Worm (Caenorhabditis elegans) whole organism, L3 larva: Measurements from ENCODE around the gene B0222.11.

ENCODE experiments used
- R02D3.7 ChIP-seq: fragments of 150-350 bp; optimal IDR thresholded peaks from 2 replicates; lab custom pipeline; 2014; ENCODE audit warnings: missing biosample characterization, missing genetic modification characterization
- aly-2 ChIP-seq: fragments of 150-350 bp; optimal IDR thresholded peaks from 2 replicates; lab custom pipeline; 2014; ENCODE audit warnings: missing biosample characterization, missing genetic modification characterization
- ceh-82 ChIP-seq: fragments of 150-350 bp; optimal IDR thresholded peaks from 2 replicates; lab custom pipeline; 2014; ENCODE audit warnings: missing biosample characterization, missing genetic modification characterization
- nhr-77 ChIP-seq: fragments of 150-350 bp; optimal IDR thresholded peaks from 2 replicates; lab custom pipeline; 2014; ENCODE audit warnings: missing biosample characterization, missing genetic modification characterization
- skn-1 ChIP-seq: fragments of 150-350 bp; optimal IDR thresholded peaks from 2 replicates; lab custom pipeline; 2014; ENCODE audit warnings: missing biosample characterization, missing genetic modification characterization
- snpc-4 ChIP-seq: fragments of 150-350 bp; optimal IDR thresholded peaks from 2 replicates; lab custom pipeline; 2014; ENCODE audit warnings: missing biosample characterization, missing genetic modification characterization
- unc-39 ChIP-seq: sonication (generic microtip); optimal IDR thresholded peaks from 4 replicates; lab custom pipeline; 2017; ENCODE audit warnings: missing biosample characterization, missing genetic modification characterization

DNA sequence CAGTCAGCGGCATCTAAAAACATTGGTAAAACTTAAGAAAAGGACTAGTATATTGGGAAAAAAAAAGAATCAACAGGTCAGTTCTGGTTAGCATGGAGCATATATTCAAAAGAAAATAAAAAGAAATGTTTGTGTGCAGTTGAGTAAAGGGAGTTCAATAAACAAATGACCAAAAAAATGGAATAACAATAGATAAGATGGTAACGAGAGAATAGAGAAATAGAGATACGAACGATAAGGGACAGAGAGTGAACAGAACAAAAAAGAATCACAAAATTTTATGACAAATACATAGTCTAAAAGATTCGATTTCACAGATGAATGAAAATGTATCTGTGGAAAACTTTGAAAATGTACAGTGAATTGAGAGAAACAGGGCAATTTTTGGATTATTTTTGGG is 5.0 kb upstream of the B0222.11 start, which contains the start of gene gad-3:
- no peak for TF ChIP-seq skn-1
- no peak for TF ChIP-seq snpc-4 (tag; lab: Kevin White, UChicago)
- no peak for TF ChIP-seq aly-2
- TF ChIP-seq nhr-77, result no peak
- TF ChIP-seq unc-39 (tag; lab: Kevin White, UChicago), result no peak
- TF ChIP-seq ceh-82 (tag; lab: Kevin White, UChicago), result no peak
- TF ChIP-seq R02D3.7 (tag; lab: Kevin White, UChicago), result no peak
